Fruit fly (Drosophila melanogaster) whole organism, embryonic: ENCODE results near the gene CG13862.

Experiments used
- Aef1 ChIP-seq: fragments of 200-800 bp; sonication (Bioruptor generic); IDR thresholded peaks from 3 replicates; pipeline ENCODE4 v1.3.6; 2022; ENCODE audit warnings: missing biosample characterization, missing genetic modification characterization
- Antp ChIP-seq: fragments of 200-800 bp; sonication (Bioruptor generic); optimal IDR thresholded peaks from 3 replicates; lab custom pipeline; 2016; ENCODE audit warnings: missing biosample characterization, missing genetic modification characterization
- Bgb ChIP-seq: fragments of 200-800 bp; sonication (Bioruptor generic); IDR thresholded peaks from 2 replicates; pipeline ENCODE4 v1.3.6; 2022; ENCODE audit warnings: missing biosample characterization, missing genetic modification characterization; ENCODE audit not compliant: partially characterized antibody
- CG11504 ChIP-seq: fragments of 200-800 bp; sonication (Bioruptor generic); optimal IDR thresholded peaks from 3 replicates; lab custom pipeline; 2019; ENCODE audit warnings: missing biosample characterization, mild to moderate bottlenecking, missing genetic modification characterization, moderate library complexity
- CG12391 ChIP-seq: fragments of 200-800 bp; sonication (Bioruptor generic); optimal IDR thresholded peaks from 3 replicates; lab custom pipeline; 2018; ENCODE audit warnings: missing biosample characterization, mild to moderate bottlenecking, missing genetic modification characterization, moderate library complexity
- CG12659 ChIP-seq: fragments of 200-800 bp; sonication (Bioruptor generic); optimal IDR thresholded peaks from 3 replicates; lab custom pipeline; 2017; ENCODE audit warnings: mild to moderate bottlenecking, missing biosample characterization, missing genetic modification reagents, missing genetic modification characterization
- CG13287 ChIP-seq: fragments of 200-800 bp; sonication (Bioruptor generic); IDR thresholded peaks from 2 replicates; pipeline ENCODE4 v1.3.6; 2022; ENCODE audit warnings: missing biosample characterization, missing genetic modification characterization; ENCODE audit not compliant: partially characterized antibody
- CG13624 ChIP-seq: fragments of 200-800 bp; sonication (Bioruptor generic); optimal IDR thresholded peaks from 2 replicates; lab custom pipeline; 2016; ENCODE audit warnings: missing biosample characterization, missing genetic modification characterization
- CG14965 ChIP-seq: fragments of 200-800 bp; sonication (Bioruptor generic); optimal IDR thresholded peaks from 2 replicates; lab custom pipeline; 2016; ENCODE audit warnings: missing biosample characterization, missing genetic modification characterization, borderline replicate concordance
- CG2202 ChIP-seq: fragments of 200-800 bp; sonication (Bioruptor generic); optimal IDR thresholded peaks from 2 replicates; lab custom pipeline; 2018; ENCODE audit warnings: missing biosample characterization, mild to moderate bottlenecking, missing genetic modification characterization
- CG30403 ChIP-seq: fragments of 200-800 bp; sonication (Bioruptor generic); optimal IDR thresholded peaks from 3 replicates; lab custom pipeline; 2016; ENCODE audit warnings: missing biosample characterization, missing genetic modification characterization
- CG34376 ChIP-seq: fragments of 200-800 bp; sonication (Bioruptor generic); optimal IDR thresholded peaks from 2 replicates; lab custom pipeline; 2018; ENCODE audit warnings: missing biosample characterization, mild to moderate bottlenecking, missing genetic modification characterization
- CG34422 ChIP-seq: fragments of 200-800 bp; sonication (Bioruptor generic); IDR thresholded peaks from 3 replicates; pipeline ENCODE4 v1.3.6; 2022; ENCODE audit warnings: missing biosample characterization, missing genetic modification characterization
- CG3847 ChIP-seq: fragments of 200-800 bp; sonication (Bioruptor generic); IDR thresholded peaks from 2 replicates; pipeline ENCODE4 v1.3.6; 2022; ENCODE audit warnings: missing biosample characterization, missing genetic modification characterization
- CG6683 ChIP-seq: fragments of 200-800 bp; sonication (Bioruptor generic); optimal IDR thresholded peaks from 2 replicates; lab custom pipeline; 2017; ENCODE audit warnings: missing biosample characterization, mild to moderate bottlenecking, missing genetic modification characterization, missing genetic modification reagents
- CG9609 ChIP-seq: fragments of 200-800 bp; sonication (Bioruptor generic); optimal IDR thresholded peaks from 3 replicates; lab custom pipeline; 2016; ENCODE audit warnings: missing biosample characterization, missing genetic modification characterization
- CG9797 ChIP-seq: fragments of 200-800 bp; sonication (Bioruptor generic); optimal IDR thresholded peaks from 3 replicates; lab custom pipeline; 2018; ENCODE audit warnings: missing biosample characterization, mild to moderate bottlenecking, missing genetic modification characterization
- CTCF ChIP-seq: fragments of 200-800 bp; sonication (Bioruptor generic); optimal IDR thresholded peaks from 2 replicates; lab custom pipeline; 2017; ENCODE audit warnings: missing biosample characterization, mild to moderate bottlenecking, missing genetic modification characterization, moderate library complexity
- CoRest ChIP-seq: fragments of 200-800 bp; sonication (Bioruptor generic); optimal IDR thresholded peaks from 3 replicates; lab custom pipeline; 2018; ENCODE audit warnings: missing biosample characterization, mild to moderate bottlenecking, missing genetic modification characterization, moderate library complexity
- Dp ChIP-seq: fragments of 200-800 bp; sonication (Bioruptor generic); optimal IDR thresholded peaks from 2 replicates; lab custom pipeline; 2018; ENCODE audit warnings: missing biosample characterization, mild to moderate bottlenecking, missing genetic modification characterization, moderate library complexity
- ERR ChIP-seq: fragments of 200-800 bp; sonication (Bioruptor generic); optimal IDR thresholded peaks from 2 replicates; lab custom pipeline; 2016; ENCODE audit warnings: missing biosample characterization, missing genetic modification characterization
- Fer1 ChIP-seq: fragments of 200-800 bp; sonication (Bioruptor generic); optimal IDR thresholded peaks from 2 replicates; lab custom pipeline; 2017; ENCODE audit warnings: missing biosample characterization, mild to moderate bottlenecking, missing genetic modification characterization
- MESR4 ChIP-seq: fragments of 200-800 bp; sonication (Bioruptor generic); optimal IDR thresholded peaks from 2 replicates; lab custom pipeline; 2018; ENCODE audit warnings: missing biosample characterization, mild to moderate bottlenecking, missing genetic modification characterization, moderate library complexity
- NFAT ChIP-seq: fragments of 200-800 bp; sonication (Bioruptor generic); IDR thresholded peaks from 2 replicates; pipeline ENCODE4 v1.3.6; 2022; ENCODE audit warnings: missing biosample characterization, missing genetic modification characterization
- Opbp ChIP-seq: fragments of 200-800 bp; sonication (Bioruptor generic); IDR thresholded peaks from 3 replicates; pipeline ENCODE4 v1.3.6; 2022; ENCODE audit warnings: missing biosample characterization, missing genetic modification characterization; ENCODE audit not compliant: partially characterized antibody
- Trl ChIP-seq, 3 experiments: fragments of >200 bp in 2 of 3; fragments of 200-800 bp in 1 of 3; sonication (Bioruptor generic) in 1 of 3; optimal IDR thresholded peaks; 2 replicates in 1 of 3; 3 replicates in 2 of 3; lab custom pipeline; 2016 to 2017; ENCODE audit warnings: missing biosample characterization in 1 of 3, missing genetic modification characterization in 1 of 3
- Xbp1 ChIP-seq: fragments of 200-800 bp; sonication (Bioruptor generic); optimal IDR thresholded peaks from 3 replicates; lab custom pipeline; 2016; ENCODE audit warnings: missing biosample characterization, mild to moderate bottlenecking, missing genetic modification characterization
- bsh ChIP-seq, 2 experiments: fragments of 200-800 bp; sonication (Bioruptor generic); optimal IDR thresholded peaks; 2 replicates each; lab custom pipeline; 2017 to 2018; ENCODE audit warnings: mild to moderate bottlenecking in 2 of 2, missing biosample characterization in 2 of 2, missing genetic modification characterization in 2 of 2, moderate library complexity in 1 of 2
- cad ChIP-seq: fragments of >200 bp; optimal IDR thresholded peaks from 2 replicates; lab custom pipeline; 2017; ENCODE audit warnings: missing biosample characterization, missing genetic modification characterization
- chinmo ChIP-seq: fragments of 200-800 bp; sonication (Bioruptor generic); IDR thresholded peaks from 4 replicates; pipeline ENCODE4 v1.3.6; 2022; ENCODE audit warnings: missing biosample characterization, missing genetic modification characterization; ENCODE audit not compliant: partially characterized antibody
- dysf ChIP-seq: fragments of 200-800 bp; sonication (Bioruptor generic); IDR thresholded peaks from 3 replicates; pipeline ENCODE4 v1.3.6; 2022; ENCODE audit warnings: missing biosample characterization, missing genetic modification characterization
- ewg ChIP-seq: fragments of 200-800 bp; sonication (Bioruptor generic); optimal IDR thresholded peaks from 3 replicates; lab custom pipeline; 2017; ENCODE audit warnings: mild to moderate bottlenecking, missing biosample characterization, missing genetic modification reagents, missing genetic modification characterization
- grn ChIP-seq: fragments of 200-800 bp; sonication (Bioruptor generic); optimal IDR thresholded peaks from 3 replicates; lab custom pipeline; 2017; ENCODE audit warnings: missing biosample characterization, missing genetic modification characterization
- gro ChIP-seq: fragments of 200-800 bp; sonication (Bioruptor generic); optimal IDR thresholded peaks from 2 replicates; lab custom pipeline; 2016; ENCODE audit warnings: missing biosample characterization, missing genetic modification characterization
- gsb-n ChIP-seq: fragments of 200-800 bp; sonication (Bioruptor generic); optimal IDR thresholded peaks from 3 replicates; lab custom pipeline; 2018; ENCODE audit warnings: missing biosample characterization, mild to moderate bottlenecking, missing genetic modification characterization
- hb ChIP-seq: fragments of 200-800 bp; sonication (Bioruptor generic); IDR thresholded peaks from 3 replicates; pipeline ENCODE4 v1.3.6; 2022; ENCODE audit warnings: missing biosample characterization, missing genetic modification characterization; ENCODE audit not compliant: partially characterized antibody
- hbn ChIP-seq: fragments of 200-800 bp; sonication (Bioruptor generic); IDR thresholded peaks from 2 replicates; pipeline ENCODE4 v1.3.6; 2022; ENCODE audit warnings: missing biosample characterization, missing genetic modification characterization; ENCODE audit not compliant: partially characterized antibody
- jigr1 ChIP-seq: fragments of 200-800 bp; sonication (Bioruptor generic); IDR thresholded peaks from 3 replicates; pipeline ENCODE4 v1.3.6; 2022; ENCODE audit warnings: missing biosample characterization, missing genetic modification characterization
- jumu ChIP-seq: fragments of 200-800 bp; sonication (Bioruptor generic); optimal IDR thresholded peaks from 3 replicates; lab custom pipeline; 2016; ENCODE audit warnings: missing biosample characterization, missing genetic modification characterization
- nmo ChIP-seq: fragments of 200-800 bp; sonication (Bioruptor generic); optimal IDR thresholded peaks from 2 replicates; lab custom pipeline; 2018; ENCODE audit warnings: missing biosample characterization, mild to moderate bottlenecking, missing genetic modification characterization, moderate library complexity
- nom ChIP-seq: fragments of 200-800 bp; sonication (Bioruptor generic); optimal IDR thresholded peaks from 2 replicates; lab custom pipeline; 2017; ENCODE audit warnings: missing biosample characterization, missing genetic modification characterization, mild to moderate bottlenecking, moderate library complexity, missing genetic modification reagents
- p53 ChIP-seq: fragments of 200-800 bp; sonication (Bioruptor generic); optimal IDR thresholded peaks from 2 replicates; lab custom pipeline; 2016; ENCODE audit warnings: missing biosample characterization, missing genetic modification characterization
- repo ChIP-seq: fragments of 200-800 bp; sonication (Bioruptor generic); optimal IDR thresholded peaks from 2 replicates; lab custom pipeline; 2016; ENCODE audit warnings: missing biosample characterization, missing genetic modification characterization
- row ChIP-seq: fragments of 200-800 bp; sonication (Bioruptor generic); IDR thresholded peaks from 3 replicates; pipeline ENCODE4 v1.3.6; 2022; ENCODE audit warnings: missing biosample characterization, missing genetic modification characterization
- shn ChIP-seq: fragments of 200-800 bp; sonication (Bioruptor generic); optimal IDR thresholded peaks from 3 replicates; lab custom pipeline; 2016; ENCODE audit warnings: missing biosample characterization, missing genetic modification characterization
- sob ChIP-seq: fragments of 200-800 bp; sonication (Bioruptor generic); IDR thresholded peaks from 2 replicates; pipeline ENCODE4 v1.3.6; 2022; ENCODE audit warnings: missing biosample characterization, missing genetic modification characterization
- tx ChIP-seq: fragments of 200-800 bp; sonication (Bioruptor generic); optimal IDR thresholded peaks from 2 replicates; lab custom pipeline; 2016; ENCODE audit warnings: missing biosample characterization, missing genetic modification characterization

CG13862 gene

dm6 chr3R:22356464-22357410 is 24.9 kb downstream of the CG13862 start, which contains the start of gene Sar1:
Gene Sar1, plus strand, starts transcription at chr3R:22356685.
- TF ChIP-seq cad (GFP tag; lab: Kevin White, UChicago) (no peak), Aef1 (GFP tag; lab: Robert Waterston, UW) (no peak), tx (GFP tag; lab: Kevin White, UChicago) (peak; percentile 45), nmo (peak; percentile 84), ERR (peak; percentile 46), CG12391 (peak; percentile 51), CG34422 (GFP tag; lab: Robert Waterston, UW) (peak; percentile 51; the same call in 2 of the 3 replicates), dysf (GFP tag; lab: Robert Waterston, UW) (no peak), jumu (GFP tag; lab: Kevin White, UChicago) (peak; percentile 70), gro (GFP tag; lab: Kevin White, UChicago) (peak; percentile 81), shn (GFP tag; lab: Kevin White, UChicago) (peak; percentile 41), MESR4 (GFP tag; lab: Kevin White, UChicago) (peak; percentile 86), row (GFP tag; lab: Robert Waterston, UW) (peak; percentile 44; the same call in 2 of the 3 replicates), CG14965 (GFP tag; lab: Kevin White, UChicago) (peak; percentile 12), CG30403 (peak; percentile 6), CG3847 (GFP tag; lab: Robert Waterston, UW) (peak; percentile 99), CG9797 (GFP tag; lab: Kevin White, UChicago) (peak; percentile 98), Antp (peak; percentile 33), gsb-n (peak; percentile 70), repo (GFP tag; lab: Kevin White, UChicago) (peak; percentile 14), CG9609 (GFP tag; lab: Kevin White, UChicago) (peak; percentile 41), grn (GFP tag; lab: Kevin White, UChicago) (peak; percentile 6), CG6683 (GFP tag; lab: Kevin White, UChicago) (no peak), hbn (GFP tag; lab: Robert Waterston, UW) (peak; percentile 95), Dp (GFP tag; lab: Kevin White, UChicago) (peak; percentile 100), CG13624 (GFP tag; lab: Kevin White, UChicago) (peak; percentile 47), Fer1 (no peak), CG34376 (GFP tag; lab: Kevin White, UChicago) (peak; percentile 20), CoRest (tag; lab: Kevin White, UChicago) (peak; percentile 65), Opbp (GFP tag; lab: Robert Waterston, UW) (peak; percentile 97), Trl (optimal IDR thresholded peaks at IDR 0.05; lab: Kevin White, UChicago) (no peak), Trl (GFP tag; optimal IDR thresholded peaks at IDR 0.05; lab: Kevin White, UChicago) (peak; percentile 4), CG13287 (GFP tag; lab: Robert Waterston, UW) (peak; percentile 98), CG11504 (peak; percentile 79), ewg (GFP tag; lab: Kevin White, UChicago) (peak; percentile 18), sob (GFP tag; lab: Robert Waterston, UW) (peak; percentile 57; the same call in 1 of the 2 replicates), nom (GFP tag; lab: Kevin White, UChicago) (peak; percentile 37), Bgb (GFP tag; lab: Robert Waterston, UW) (peak; percentile 97), CG12659 (peak; percentile 80), CG2202 (peak; percentile 12), chinmo (GFP tag; lab: Robert Waterston, UW) (peak; percentile 94; the same call in 3 of the 4 replicates), CTCF (GFP tag; lab: Kevin White, UChicago) (peak; percentile 60), hb (peak; percentile 85), jigr1 (no peak), Xbp1 (GFP tag; lab: Kevin White, UChicago) (peak; percentile 46), NFAT (peak; percentile 61), p53 (peak; percentile 74), bsh (GFP tag; optimal IDR thresholded peaks at IDR 0.05; lab: Kevin White, UChicago) (no peak)
